Worm (Caenorhabditis elegans) whole organism, L1 larva: ENCODE measurements around the gene F31B9.7.

Source experiments
- F16B12.6 ChIP-seq: fragments of 150-350 bp; optimal IDR thresholded peaks from 2 replicates; lab custom pipeline; 2014; ENCODE audit warnings: missing biosample characterization, missing genetic modification characterization
- ceh-82 ChIP-seq, 3 experiments: fragments of 150-350 bp in 1 of 3; sonication (generic microtip) in 2 of 3; optimal IDR thresholded peaks; 2 replicates each; lab custom pipeline; 2014 to 2017; ENCODE audit warnings: missing biosample characterization in 3 of 3, missing genetic modification characterization in 3 of 3
- elt-2 ChIP-seq: sonication (generic microtip); optimal IDR thresholded peaks from 2 replicates; lab custom pipeline; 2016; ENCODE audit warnings: missing genetic modification characterization, mild to moderate bottlenecking, inconsistent platforms, missing compliant biosample characterization, missing genetic modification reagents
- lin-15B ChIP-seq: fragments of 150-350 bp; sonication (generic microtip); optimal IDR thresholded peaks from 3 replicates; lab custom pipeline; 2014; ENCODE audit warnings: missing biosample characterization, missing genetic modification characterization
- nhr-11 ChIP-seq: fragments of 150-350 bp; optimal IDR thresholded peaks from 2 replicates; lab custom pipeline; 2014; ENCODE audit warnings: missing biosample characterization, missing genetic modification characterization
- nhr-76 ChIP-seq: sonication (generic microtip); optimal IDR thresholded peaks from 2 replicates; lab custom pipeline; 2017; ENCODE audit warnings: missing biosample characterization, missing genetic modification characterization
- nhr-90 ChIP-seq: sonication (generic microtip); optimal IDR thresholded peaks from 2 replicates; lab custom pipeline; 2016; ENCODE audit warnings: mild to moderate bottlenecking, missing genetic modification characterization, missing compliant biosample characterization; ENCODE audit not compliant: poor library complexity
- snpc-4 ChIP-seq: fragments of 150-350 bp; optimal IDR thresholded peaks from 2 replicates; lab custom pipeline; 2014; ENCODE audit warnings: missing biosample characterization, missing genetic modification characterization
- unc-62 ChIP-seq: fragments of 150-350 bp; optimal IDR thresholded peaks from 2 replicates; lab custom pipeline; 2014; ENCODE audit warnings: missing biosample characterization, missing genetic modification reagents, missing genetic modification characterization
- ztf-4 ChIP-seq: fragments of 150-350 bp; optimal IDR thresholded peaks from 2 replicates; lab custom pipeline; 2014; ENCODE audit warnings: missing biosample characterization, missing genetic modification characterization

DNA sequence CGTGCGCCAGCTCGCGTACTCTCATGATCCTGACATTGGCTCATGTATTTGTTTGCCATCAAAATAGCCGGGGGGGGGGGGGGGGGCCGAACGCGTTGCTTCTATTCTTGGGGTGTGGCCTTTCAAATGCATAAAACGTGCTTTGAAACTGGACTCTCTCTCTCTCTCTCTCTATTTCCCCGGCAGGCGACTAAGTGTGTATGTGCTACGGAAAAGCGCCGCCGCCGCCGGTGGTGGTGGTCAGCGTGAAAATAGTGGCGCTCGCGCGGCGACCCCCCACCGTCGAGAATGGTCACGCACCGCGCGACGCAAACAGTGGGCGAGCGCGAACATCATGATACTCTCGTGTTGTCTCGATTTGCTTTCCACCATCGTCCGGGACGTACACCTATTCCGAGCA, 38.4 kb upstream of the F31B9.7 start:
- no peak for TF ChIP-seq lin-15B (tag; lab: Kevin White, UChicago)
- TF ChIP-seq elt-2 (tag; lab: Kevin White, UChicago) = no peak
- no peak for TF ChIP-seq F16B12.6 (tag; lab: Kevin White, UChicago)
- TF ChIP-seq nhr-90 (tag; lab: Kevin White, UChicago) = no peak
- TF ChIP-seq unc-62 (GFP tag; lab: Kevin White, UChicago) = no peak
- TF ChIP-seq ceh-82 (tag; optimal IDR thresholded peaks at IDR 0.05; lab: Kevin White, UChicago) = no peak
- TF ChIP-seq nhr-11 = no peak
- TF ChIP-seq ztf-4 (tag; lab: Kevin White, UChicago) = no peak
- no peak for TF ChIP-seq nhr-76 (tag; lab: Kevin White, UChicago)
- TF ChIP-seq snpc-4 (tag; lab: Kevin White, UChicago) = no peak
